Worm (Caenorhabditis elegans) whole organism, L2 larva: ENCODE data around the gene clec-123.

Experiments
- aly-2 ChIP-seq: fragments of 150-350 bp; optimal IDR thresholded peaks from 2 replicates; lab custom pipeline; 2014; ENCODE audit warnings: missing biosample characterization, missing genetic modification characterization
- nhr-6 ChIP-seq: fragments of 150-350 bp; optimal IDR thresholded peaks from 2 replicates; lab custom pipeline; 2014; ENCODE audit warnings: missing biosample characterization, missing genetic modification characterization

- TF ChIP-seq aly-2 (tag; lab: Kevin White, UChicago) (no peak), nhr-6 (tag; lab: Kevin White, UChicago) (no peak)
Measured at ce11 chrII:3151615-3152014, 37.6 kb downstream of the clec-123 start, which contains the start of the genes T10D4.14 and T10D4.19.
